Worm (Caenorhabditis elegans) whole organism, L4/young adult: ENCODE data around the gene F13H10.6.

Source experiments
- W03F9.2 ChIP-seq: fragments of 150-350 bp; optimal IDR thresholded peaks from 2 replicates; lab custom pipeline; 2014; ENCODE audit warnings: missing biosample characterization, missing genetic modification characterization
- dao-5 ChIP-seq: sonication (generic microtip); optimal IDR thresholded peaks from 2 replicates; lab custom pipeline; 2016; ENCODE audit warnings: missing genotype, missing genetic modification characterization, moderate library complexity, missing compliant biosample characterization
- him-1 ChIP-seq: sonication (generic microtip); optimal IDR thresholded peaks from 2 replicates; lab custom pipeline; 2016; ENCODE audit warnings: missing genotype, missing genetic modification reagents, missing genetic modification characterization, missing compliant biosample characterization

DNA sequence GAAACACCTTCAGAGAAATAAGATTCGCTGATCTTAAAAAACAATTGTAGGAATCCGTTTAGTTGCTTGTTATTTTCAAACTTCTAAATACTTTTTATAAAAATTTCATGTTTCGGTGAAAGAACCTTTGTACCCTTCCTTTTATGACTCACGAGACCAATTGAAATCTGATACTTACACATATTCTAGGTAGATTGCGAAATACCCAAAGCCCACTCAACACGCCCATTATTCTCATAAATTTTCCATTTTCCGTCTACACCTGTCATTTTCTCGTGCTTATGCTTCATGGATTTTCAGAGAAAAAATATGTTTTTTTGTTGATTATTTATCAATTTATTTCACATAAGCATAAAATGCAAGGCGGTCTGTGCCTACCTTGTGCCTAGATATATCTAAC, 2.7 kb upstream of the F13H10.6 start:
- no peak for TF ChIP-seq him-1
- no peak for TF ChIP-seq dao-5 (tag; lab: Kevin White, UChicago)
- no peak for TF ChIP-seq W03F9.2 (tag; lab: Kevin White, UChicago)
